Fruit fly (Drosophila melanogaster) whole organism, larva: Measurements from ENCODE around the gene CG33630.

Experiments used
- noc ChIP-seq: fragments of 200-800 bp; sonication (Bioruptor generic); optimal IDR thresholded peaks from 3 replicates; lab custom pipeline; 2019; ENCODE audit warnings: missing biosample characterization, mild to moderate bottlenecking, missing genetic modification characterization, moderate library complexity

The CG33630 gene

dm6 chr3R:10078468-10079143, 16.2 kb downstream of the CG33630 start:
- no peak for TF ChIP-seq noc (tag; lab: Kevin White, UChicago)

DNA sequence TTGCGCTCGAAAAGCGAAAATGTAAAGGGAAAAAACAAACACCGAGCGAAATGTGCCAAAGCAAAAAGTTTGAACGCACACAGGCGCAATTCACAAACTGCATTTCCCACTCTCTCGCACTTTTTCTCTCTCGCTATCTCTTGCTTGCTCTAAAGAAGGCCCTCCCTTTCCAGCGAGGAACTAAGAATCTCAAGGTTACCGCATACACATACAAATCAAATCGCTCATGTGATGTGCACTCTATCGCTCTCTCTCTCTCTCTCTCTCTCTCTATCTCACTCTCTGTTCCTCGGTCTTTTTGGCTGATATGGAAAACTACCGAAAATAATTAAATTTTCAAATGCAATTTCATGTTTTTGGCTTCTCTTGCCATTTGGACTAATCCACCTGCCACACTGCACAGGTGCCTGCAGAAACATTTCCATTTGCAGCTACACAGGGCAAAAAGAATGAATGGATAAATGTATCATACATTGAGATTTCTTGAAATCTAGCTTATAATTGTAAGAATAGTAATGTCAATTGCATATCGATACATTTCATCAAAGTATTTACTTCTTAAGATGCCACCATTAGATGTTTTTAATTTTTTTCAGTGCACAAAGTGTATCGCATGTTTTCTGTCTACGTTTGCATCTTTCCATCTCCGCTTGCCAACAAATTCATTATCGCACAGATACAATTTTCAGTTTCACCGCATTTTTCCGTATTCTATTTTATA, 17.0 kb downstream of the CG33630 start:
- no peak for TF ChIP-seq noc (tag; lab: Kevin White, UChicago)

- TF ChIP-seq noc (tag; lab: Kevin White, UChicago): no peak
Observed at dm6 chr3R:10080699-10081098, 18.3 kb downstream of the CG33630 start.

DNA sequence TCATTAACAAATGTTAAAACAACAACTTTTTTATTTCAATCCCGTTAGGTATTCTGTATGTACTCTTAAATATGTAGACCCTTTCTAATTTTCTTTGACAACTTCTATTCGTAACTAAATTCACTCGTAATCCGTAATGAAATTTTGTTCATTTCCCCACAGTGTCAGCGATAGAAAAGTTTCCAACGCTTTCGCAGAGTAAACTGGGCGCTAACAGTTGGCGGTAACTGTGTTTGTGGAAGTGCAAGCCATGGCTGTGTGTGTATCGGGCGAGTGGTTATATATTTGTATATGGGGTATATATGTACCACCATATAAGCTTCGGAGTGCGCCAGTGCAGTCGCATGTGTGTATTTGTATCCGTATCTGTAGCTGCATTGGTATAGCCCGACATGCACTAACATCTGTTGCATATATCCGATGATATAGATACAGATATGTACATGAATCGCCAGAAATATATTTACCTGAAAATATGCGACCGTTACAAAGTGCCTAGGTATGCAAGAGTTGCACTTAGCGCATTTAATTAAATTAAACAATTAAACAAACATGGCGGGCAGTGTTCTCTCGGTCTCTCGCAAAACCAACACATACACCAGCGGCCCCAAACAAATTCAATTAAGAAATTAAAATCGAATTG, 19.2 kb downstream of the CG33630 start:
- TF ChIP-seq noc (tag; lab: Kevin White, UChicago): no peak

DNA sequence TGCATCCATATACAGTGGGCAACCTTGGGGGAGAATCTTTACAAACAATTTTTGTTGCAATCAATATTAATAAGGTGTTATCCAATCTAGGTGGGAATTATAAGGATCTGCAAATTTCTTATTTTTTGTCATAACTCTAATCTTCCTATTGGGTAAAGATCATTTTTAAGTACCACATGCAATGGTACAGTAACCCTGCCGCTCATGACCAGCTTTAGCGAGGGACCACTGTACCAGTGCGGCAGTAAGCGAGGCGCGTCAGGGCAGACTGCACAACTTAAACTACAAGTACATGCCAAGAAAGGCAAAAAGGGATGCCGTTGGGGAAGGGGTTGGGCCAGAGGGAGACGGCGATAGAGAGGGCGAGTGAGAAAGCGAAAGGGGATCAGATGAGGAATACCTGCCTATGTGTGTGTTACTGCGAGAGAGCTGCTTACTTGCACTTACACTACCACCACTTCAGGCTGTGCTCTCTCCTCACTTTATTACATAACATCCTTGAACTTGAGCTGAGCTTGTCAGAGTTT, 20.2 kb downstream of the CG33630 start:
- TF ChIP-seq noc (tag; lab: Kevin White, UChicago): no peak

dm6 chr3R:10083077-10083476, 20.7 kb downstream of the CG33630 start:
- no peak for TF ChIP-seq noc (tag; lab: Kevin White, UChicago)

- TF ChIP-seq noc (tag; lab: Kevin White, UChicago): no peak
Observed at dm6 chr3R:10084179-10084647, 21.8 kb downstream of the CG33630 start.

DNA sequence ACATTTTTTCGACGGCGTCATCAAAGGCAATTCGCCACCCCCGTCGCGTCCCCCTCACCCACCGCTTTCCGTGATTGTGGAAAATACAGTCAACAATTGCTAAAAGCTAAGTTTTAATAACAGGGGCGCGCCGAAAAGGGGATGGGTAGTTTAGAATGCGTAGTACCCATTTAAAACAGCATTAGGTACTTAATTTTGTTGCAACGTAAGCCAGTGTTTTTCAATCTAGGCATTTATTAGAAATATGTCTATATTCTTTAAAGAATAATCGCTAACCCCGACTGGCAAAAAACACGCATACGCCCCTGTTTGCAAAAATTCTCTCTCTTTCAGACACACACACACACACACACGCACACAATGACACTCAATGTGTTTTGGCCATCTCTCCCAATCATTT, 22.5 kb downstream of the CG33630 start:
- TF ChIP-seq noc (tag; lab: Kevin White, UChicago): peak; percentile 93

DNA sequence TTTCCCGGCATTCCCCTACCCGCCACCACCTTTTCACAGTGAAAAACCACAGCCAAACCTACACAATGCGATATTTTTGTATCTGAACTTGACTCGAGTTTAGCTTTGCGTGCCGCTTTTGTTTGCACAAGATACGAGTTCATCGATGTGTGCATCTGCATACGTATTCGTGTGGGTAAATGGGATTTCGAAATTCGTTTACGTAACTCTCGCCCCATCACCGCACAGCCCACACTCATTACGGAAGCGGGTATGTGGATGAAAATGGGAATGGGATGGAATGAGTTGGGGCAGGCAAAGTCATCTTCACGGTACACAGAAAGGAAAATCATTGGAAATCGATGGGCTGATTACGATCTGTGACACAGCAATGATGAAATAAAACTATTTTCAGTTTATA, 23.8 kb downstream of the CG33630 start:
- TF ChIP-seq noc (tag; lab: Kevin White, UChicago): no peak

dm6 chr3R:10086683-10087082, 24.3 kb downstream of the CG33630 start:
- no peak for TF ChIP-seq noc (tag; lab: Kevin White, UChicago)

DNA sequence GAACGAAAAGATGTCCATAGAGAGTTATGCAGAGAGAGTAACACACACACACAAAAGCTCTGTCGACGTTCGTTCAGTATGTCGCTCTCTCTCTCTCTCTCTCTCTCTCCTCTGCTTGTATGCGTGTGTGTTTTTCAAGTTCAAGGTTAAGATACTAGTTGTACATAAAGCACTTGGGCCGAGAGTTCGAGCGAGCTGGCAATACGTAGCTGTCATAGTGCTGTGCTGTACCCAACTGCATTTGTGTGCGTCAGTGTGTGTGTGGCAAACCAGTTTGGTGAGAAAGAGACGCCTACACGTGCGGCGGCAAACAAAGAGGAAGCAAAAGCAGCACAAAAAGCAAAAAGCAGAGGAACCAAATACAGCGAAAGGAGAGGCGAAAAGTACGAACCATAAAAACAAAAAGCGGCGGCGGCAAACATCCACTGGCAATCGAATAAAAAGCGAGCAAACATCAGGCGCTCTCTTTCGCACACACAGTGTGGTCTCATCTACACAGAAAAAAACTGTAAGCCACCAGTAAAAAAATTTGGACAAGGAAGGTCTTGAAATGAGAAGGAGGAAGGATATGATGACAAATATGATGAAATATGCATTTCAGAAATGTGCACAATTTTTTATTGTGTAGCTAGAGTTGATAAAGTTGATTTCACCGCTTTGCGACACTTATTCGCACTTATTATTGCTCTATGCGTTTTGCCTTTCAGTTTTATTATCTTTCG, 24.9 kb downstream of the CG33630 start:
- peak; percentile 77 for TF ChIP-seq noc (tag; lab: Kevin White, UChicago)

- no peak for TF ChIP-seq noc (tag; lab: Kevin White, UChicago)
Observed at dm6 chr3R:10089171-10089664, 26.8 kb downstream of the CG33630 start.

DNA sequence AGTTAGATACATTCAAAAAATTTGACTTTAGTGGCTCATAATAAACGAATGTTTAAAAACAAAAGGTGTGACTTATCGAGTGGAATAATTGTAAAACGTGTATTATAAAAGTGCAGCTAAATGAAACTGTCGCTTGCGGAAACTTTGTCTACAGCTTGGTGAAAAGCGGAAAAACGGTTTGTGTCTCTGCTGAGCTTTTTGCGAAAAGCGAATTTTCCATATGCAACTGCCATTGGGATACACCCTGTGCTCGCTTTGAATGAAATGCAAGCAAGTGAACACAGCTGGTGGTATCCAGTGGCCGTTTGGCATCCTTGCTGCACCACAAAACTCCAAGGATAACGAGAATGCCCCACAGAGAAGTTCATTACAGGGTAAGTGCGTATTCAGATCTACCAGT, 28.5 kb downstream of the CG33630 start:
- TF ChIP-seq noc (tag; lab: Kevin White, UChicago): no peak

DNA sequence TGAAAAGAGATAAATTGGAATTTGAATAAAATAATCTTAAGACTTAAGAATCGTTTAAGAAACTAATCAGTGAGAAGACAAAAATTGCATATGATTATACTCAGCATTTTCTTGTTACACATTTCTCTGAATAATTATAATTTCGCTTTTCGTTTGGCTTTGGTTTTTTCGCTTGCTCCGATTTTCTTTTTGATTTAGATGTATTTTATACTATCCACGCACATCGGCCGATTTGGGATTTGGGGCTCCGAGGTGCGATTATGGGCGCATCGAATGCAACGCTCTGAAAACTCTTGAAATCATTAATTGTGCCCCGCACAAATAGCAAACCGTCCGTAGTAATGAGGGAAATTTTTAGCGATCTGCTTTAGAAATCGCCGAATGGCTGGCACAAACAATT, 29.1 kb downstream of the CG33630 start:
- TF ChIP-seq noc (tag; lab: Kevin White, UChicago): no peak

- peak; percentile 24 for TF ChIP-seq noc (tag; lab: Kevin White, UChicago)
Observed at dm6 chr3R:10093252-10094030, 31.0 kb downstream of the CG33630 start.
